Worm (Caenorhabditis elegans) whole organism, L2 larva: ENCODE measurements around the gene ZK688.4.

ENCODE experiments used
- snpc-4 ChIP-seq: fragments of 150-350 bp; optimal IDR thresholded peaks from 2 replicates; lab custom pipeline; 2014; ENCODE audit warnings: missing biosample characterization, missing genetic modification characterization
- ztf-11 ChIP-seq: sonication (generic microtip); optimal IDR thresholded peaks from 2 replicates; lab custom pipeline; 2017; ENCODE audit warnings: missing biosample characterization, missing genetic modification characterization

ce11 chrIII:7872776-7873175, 22.0 kb upstream of the ZK688.4 start:
- TF ChIP-seq snpc-4 (tag; lab: Kevin White, UChicago) (no peak), ztf-11 (no peak)
